Fruit fly (Drosophila melanogaster) whole organism, embryonic: ENCODE results near the gene CG46523.

Source experiments
- Atf6 ChIP-seq: fragments of 200-800 bp; sonication (Bioruptor generic); IDR thresholded peaks from 2 replicates; pipeline ENCODE4 v1.3.6; 2022; ENCODE audit warnings: missing biosample characterization, missing genetic modification characterization
- Bteb2 ChIP-seq: fragments of 200-800 bp; sonication (Bioruptor generic); optimal IDR thresholded peaks from 2 replicates; lab custom pipeline; 2016; ENCODE audit warnings: missing biosample characterization, missing genetic modification characterization
- CG1024 ChIP-seq: fragments of 200-800 bp; sonication (Bioruptor generic); IDR thresholded peaks from 2 replicates; pipeline ENCODE4 v1.3.6; 2022; ENCODE audit warnings: missing biosample characterization, missing genetic modification characterization
- CG12659 ChIP-seq: fragments of 200-800 bp; sonication (Bioruptor generic); optimal IDR thresholded peaks from 3 replicates; lab custom pipeline; 2017; ENCODE audit warnings: mild to moderate bottlenecking, missing biosample characterization, missing genetic modification reagents, missing genetic modification characterization
- CG13123 ChIP-seq: fragments of 200-800 bp; sonication (Bioruptor generic); optimal IDR thresholded peaks from 2 replicates; lab custom pipeline; 2016; ENCODE audit warnings: missing biosample characterization, missing genetic modification characterization
- CG14050 ChIP-seq: fragments of 200-800 bp; sonication (Bioruptor generic); IDR thresholded peaks from 3 replicates; pipeline ENCODE4 v1.3.6; 2022; ENCODE audit warnings: missing biosample characterization, missing genetic modification characterization
- CG15696 ChIP-seq: fragments of 200-800 bp; sonication (Bioruptor generic); optimal IDR thresholded peaks from 2 replicates; lab custom pipeline; 2019; ENCODE audit warnings: missing biosample characterization, mild to moderate bottlenecking, missing genetic modification characterization, moderate library complexity
- CG1603 ChIP-seq: fragments of 200-800 bp; sonication (Bioruptor generic); optimal IDR thresholded peaks from 2 replicates; lab custom pipeline; 2019; ENCODE audit warnings: missing biosample characterization, mild to moderate bottlenecking, missing genetic modification characterization, moderate library complexity
- CG17829 ChIP-seq: fragments of 200-800 bp; optimal IDR thresholded peaks from 2 replicates; lab custom pipeline; 2019; ENCODE audit warnings: missing biosample characterization, mild to moderate bottlenecking, missing genetic modification characterization, moderate library complexity
- CG1832 ChIP-seq: fragments of 200-800 bp; sonication (Bioruptor generic); optimal IDR thresholded peaks from 2 replicates; lab custom pipeline; 2017; ENCODE audit warnings: missing biosample characterization, mild to moderate bottlenecking, missing genetic modification characterization, inconsistent platforms
- CG31224 ChIP-seq: fragments of 200-800 bp; sonication (Bioruptor generic); IDR thresholded peaks from 2 replicates; pipeline ENCODE4 v1.3.6; 2022; ENCODE audit warnings: missing biosample characterization, missing genetic modification characterization
- CG32772 ChIP-seq: fragments of 200-800 bp; sonication (Bioruptor generic); IDR thresholded peaks from 2 replicates; pipeline ENCODE4 v1.3.6; 2022; ENCODE audit warnings: missing biosample characterization, missing genetic modification characterization
- CG4282 ChIP-seq: fragments of 200-800 bp; sonication (Bioruptor generic); optimal IDR thresholded peaks from 2 replicates; lab custom pipeline; 2016; ENCODE audit warnings: missing biosample characterization, missing genetic modification characterization
- CG4328 ChIP-seq: fragments of 200-800 bp; sonication (Bioruptor generic); optimal IDR thresholded peaks from 3 replicates; lab custom pipeline; 2017; ENCODE audit warnings: missing biosample characterization, missing genetic modification reagents, missing genetic modification characterization
- CG4730 ChIP-seq: fragments of 200-800 bp; sonication (Bioruptor generic); IDR thresholded peaks from 2 replicates; pipeline ENCODE4 v1.3.6; 2022; ENCODE audit warnings: missing biosample characterization, missing genetic modification characterization
- CG4820 ChIP-seq: fragments of 200-800 bp; sonication (Bioruptor generic); optimal IDR thresholded peaks from 3 replicates; lab custom pipeline; 2016; ENCODE audit warnings: missing biosample characterization, missing genetic modification characterization
- CG5180 ChIP-seq: fragments of 200-800 bp; sonication (Bioruptor generic); optimal IDR thresholded peaks from 3 replicates; lab custom pipeline; 2017; ENCODE audit warnings: missing biosample characterization, missing genetic modification characterization, mild to moderate bottlenecking, moderate library complexity, missing genetic modification reagents
- CG6689 ChIP-seq: fragments of 200-800 bp; sonication (Bioruptor generic); IDR thresholded peaks from 2 replicates; pipeline ENCODE4 v1.3.6; 2022; ENCODE audit warnings: missing biosample characterization, missing genetic modification characterization
- CG6854 ChIP-seq: fragments of 200-800 bp; sonication (Bioruptor generic); optimal IDR thresholded peaks from 3 replicates; lab custom pipeline; 2017; ENCODE audit warnings: missing biosample characterization, mild to moderate bottlenecking, missing genetic modification characterization
- CG7372 ChIP-seq: fragments of 200-800 bp; sonication (Bioruptor generic); IDR thresholded peaks from 2 replicates; pipeline ENCODE4 v1.3.6; 2022; ENCODE audit warnings: missing biosample characterization, missing genetic modification characterization
- CG7839 ChIP-seq: fragments of 200-800 bp; sonication (Bioruptor generic); optimal IDR thresholded peaks from 3 replicates; lab custom pipeline; 2018; ENCODE audit warnings: missing biosample characterization, mild to moderate bottlenecking, missing genetic modification characterization, moderate library complexity
- CG9609 ChIP-seq: fragments of 200-800 bp; sonication (Bioruptor generic); optimal IDR thresholded peaks from 3 replicates; lab custom pipeline; 2016; ENCODE audit warnings: missing biosample characterization, missing genetic modification characterization
- CG9817 ChIP-seq: fragments of 200-800 bp; sonication (Bioruptor generic); optimal IDR thresholded peaks from 2 replicates; lab custom pipeline; 2018; ENCODE audit warnings: missing biosample characterization, mild to moderate bottlenecking, missing genetic modification characterization, moderate library complexity
- CG9876 ChIP-seq: fragments of 200-800 bp; sonication (Bioruptor generic); optimal IDR thresholded peaks from 2 replicates; lab custom pipeline; 2016; ENCODE audit warnings: missing biosample characterization, missing genetic modification characterization
- Chrac-16 ChIP-seq: fragments of 200-800 bp; sonication (Bioruptor generic); optimal IDR thresholded peaks from 3 replicates; lab custom pipeline; 2016; ENCODE audit warnings: missing biosample characterization, missing genetic modification characterization
- D19A ChIP-seq: fragments of 200-800 bp; optimal IDR thresholded peaks from 3 replicates; lab custom pipeline; 2019; ENCODE audit warnings: missing biosample characterization, mild to moderate bottlenecking, missing genetic modification characterization, moderate library complexity
- Dad ChIP-seq: fragments of 200-800 bp; sonication (Bioruptor generic); optimal IDR thresholded peaks from 3 replicates; lab custom pipeline; 2016; ENCODE audit warnings: missing biosample characterization, missing genetic modification characterization
- Dip2 ChIP-seq: fragments of 200-800 bp; sonication (Bioruptor generic); IDR thresholded peaks from 2 replicates; pipeline ENCODE4 v1.3.6; 2022; ENCODE audit warnings: missing biosample characterization, missing genetic modification characterization
- H2.0 ChIP-seq: fragments of 200-800 bp; sonication (Bioruptor generic); IDR thresholded peaks from 2 replicates; pipeline ENCODE4 v1.3.6; 2022; ENCODE audit warnings: missing biosample characterization, missing genetic modification characterization
- Hmr ChIP-seq: fragments of 200-800 bp; sonication (Bioruptor generic); optimal IDR thresholded peaks from 3 replicates; lab custom pipeline; 2017; ENCODE audit warnings: mild to moderate bottlenecking, missing biosample characterization, missing genetic modification reagents, missing genetic modification characterization
- Kr ChIP-seq: fragments of 200-800 bp; sonication (Bioruptor generic); optimal IDR thresholded peaks from 2 replicates; lab custom pipeline; 2017; ENCODE audit warnings: missing biosample characterization, mild to moderate bottlenecking, missing genetic modification characterization
- Stat92E ChIP-seq, 3 experiments: fragments of >200 bp in 2 of 3; fragments of 200-800 bp in 1 of 3; sonication (Bioruptor generic) in 1 of 3; optimal IDR thresholded peaks; 2 replicates each; lab custom pipeline; 2017 to 2019; ENCODE audit warnings: missing biosample characterization in 3 of 3, missing genetic modification characterization in 3 of 3, mild to moderate bottlenecking in 1 of 3, moderate library complexity in 1 of 3
- ab ChIP-seq: fragments of 200-800 bp; sonication (Bioruptor generic); optimal IDR thresholded peaks from 2 replicates; lab custom pipeline; 2016; ENCODE audit warnings: missing biosample characterization, missing genetic modification characterization
- bab2 ChIP-seq: fragments of 200-800 bp; sonication (Bioruptor generic); optimal IDR thresholded peaks from 2 replicates; lab custom pipeline; 2016; ENCODE audit warnings: missing biosample characterization, missing genetic modification characterization
- bsh ChIP-seq, 2 experiments: fragments of 200-800 bp; sonication (Bioruptor generic); optimal IDR thresholded peaks; 2 replicates each; lab custom pipeline; 2017 to 2018; ENCODE audit warnings: mild to moderate bottlenecking in 2 of 2, missing biosample characterization in 2 of 2, missing genetic modification characterization in 2 of 2, moderate library complexity in 1 of 2
- cad ChIP-seq: fragments of >200 bp; optimal IDR thresholded peaks from 2 replicates; lab custom pipeline; 2017; ENCODE audit warnings: missing biosample characterization, missing genetic modification characterization
- ci ChIP-seq: fragments of 200-800 bp; sonication (Bioruptor generic); IDR thresholded peaks from 3 replicates; pipeline ENCODE4 v1.3.6; 2022; ENCODE audit warnings: missing biosample characterization, missing genetic modification characterization
- croc ChIP-seq: fragments of 200-800 bp; sonication (Bioruptor generic); conservative IDR thresholded peaks from 3 replicates; pipeline ENCODE4 v1.3.6; 2022; ENCODE audit warnings: missing biosample characterization, missing genetic modification characterization
- dati ChIP-seq: fragments of 200-800 bp; sonication (Bioruptor generic); IDR thresholded peaks from 2 replicates; pipeline ENCODE4 v1.3.6; 2022; ENCODE audit warnings: missing biosample characterization, missing genetic modification characterization
- gce ChIP-seq: fragments of 200-800 bp; sonication (Bioruptor generic); IDR thresholded peaks from 3 replicates; pipeline ENCODE4 v1.3.6; 2022; ENCODE audit warnings: missing biosample characterization, missing genetic modification characterization
- gcm2 ChIP-seq: fragments of 200-800 bp; sonication (Bioruptor generic); optimal IDR thresholded peaks from 2 replicates; lab custom pipeline; 2016; ENCODE audit warnings: missing biosample characterization, missing genetic modification characterization
- gsb ChIP-seq: fragments of 200-800 bp; sonication (Bioruptor generic); IDR thresholded peaks from 2 replicates; pipeline ENCODE4 v1.3.6; 2022; ENCODE audit warnings: missing biosample characterization, missing genetic modification characterization
- odd ChIP-seq: fragments of 200-800 bp; sonication (Bioruptor generic); optimal IDR thresholded peaks from 2 replicates; lab custom pipeline; 2017; ENCODE audit warnings: missing biosample characterization, mild to moderate bottlenecking, missing genetic modification characterization
- peb ChIP-seq: fragments of 200-800 bp; sonication (Bioruptor generic); IDR thresholded peaks from 2 replicates; pipeline ENCODE4 v1.3.6; 2022; ENCODE audit warnings: missing biosample characterization, missing genetic modification characterization
- row ChIP-seq: fragments of 200-800 bp; sonication (Bioruptor generic); IDR thresholded peaks from 3 replicates; pipeline ENCODE4 v1.3.6; 2022; ENCODE audit warnings: missing biosample characterization, missing genetic modification characterization
- schlank ChIP-seq: fragments of 200-800 bp; sonication (Bioruptor generic); optimal IDR thresholded peaks from 2 replicates; lab custom pipeline; 2018; ENCODE audit warnings: missing biosample characterization, mild to moderate bottlenecking, missing genetic modification characterization
- sd ChIP-seq: fragments of 200-800 bp; sonication (Bioruptor generic); optimal IDR thresholded peaks from 3 replicates; lab custom pipeline; 2018; ENCODE audit warnings: missing biosample characterization, mild to moderate bottlenecking, missing genetic modification characterization, moderate library complexity
- seq ChIP-seq: fragments of 200-800 bp; sonication (Bioruptor generic); IDR thresholded peaks from 2 replicates; pipeline ENCODE4 v1.3.6; 2022; ENCODE audit warnings: missing biosample characterization, missing genetic modification characterization
- sisA ChIP-seq: fragments of 200-800 bp; sonication (Bioruptor generic); IDR thresholded peaks from 2 replicates; pipeline ENCODE4 v1.3.6; 2022; ENCODE audit warnings: missing biosample characterization, missing genetic modification characterization
- slbo ChIP-seq: fragments of 200-800 bp; sonication (Bioruptor generic); IDR thresholded peaks from 2 replicates; pipeline ENCODE4 v1.3.6; 2022; ENCODE audit warnings: missing biosample characterization, missing genetic modification characterization
- slou ChIP-seq: fragments of 200-800 bp; sonication (Bioruptor generic); optimal IDR thresholded peaks from 3 replicates; lab custom pipeline; 2016; ENCODE audit warnings: missing biosample characterization, missing genetic modification characterization
- toy ChIP-seq: fragments of 200-800 bp; sonication (Bioruptor generic); IDR thresholded peaks from 2 replicates; pipeline ENCODE4 v1.3.6; 2022; ENCODE audit warnings: missing biosample characterization, missing genetic modification characterization

CG46523 gene

DNA sequence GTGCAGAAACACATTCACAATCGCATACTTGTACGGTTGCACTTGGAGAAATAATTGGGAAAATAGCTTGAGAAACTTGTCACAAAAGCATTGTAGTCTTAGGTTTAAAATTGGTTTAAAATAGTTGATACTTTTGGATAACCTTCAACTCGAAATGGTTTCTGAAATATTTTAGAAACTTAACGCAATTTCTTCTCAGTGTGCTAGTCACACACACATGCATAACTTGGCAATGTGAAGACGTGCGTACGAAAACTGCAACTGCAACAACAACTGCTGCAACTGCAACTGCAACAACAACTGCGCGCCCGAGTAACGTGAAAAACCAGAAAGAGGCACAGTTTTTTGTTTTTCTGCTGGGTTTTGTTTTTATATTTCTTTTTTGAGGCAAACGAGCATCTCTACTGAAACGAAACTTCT lies 52.8 kb downstream of the CG46523 start (continued):
- peak; percentile 94 for TF ChIP-seq CG15696 (tag; lab: Kevin White, UChicago)
- TF ChIP-seq CG12659, result peak; percentile 66
- peak; percentile 81 for TF ChIP-seq Chrac-16 (GFP tag; lab: Kevin White, UChicago)
- peak; percentile 81 for TF ChIP-seq CG32772
- TF ChIP-seq croc (GFP tag; lab: Robert Waterston, UW), result peak; percentile 84
- TF ChIP-seq CG14050, result peak; percentile 74
- no peak for TF ChIP-seq CG6854
- TF ChIP-seq sisA (GFP tag; lab: Robert Waterston, UW), result peak; percentile 87
- peak; percentile 76 for TF ChIP-seq CG4730 (GFP tag; lab: Robert Waterston, UW)
- TF ChIP-seq CG4820 (GFP tag; lab: Kevin White, UChicago), result peak; percentile 88
- TF ChIP-seq Bteb2, result peak; percentile 48
- TF ChIP-seq CG7372 (GFP tag; lab: Robert Waterston, UW), result peak; percentile 73
- no peak for TF ChIP-seq schlank (tag; lab: Kevin White, UChicago)
- TF ChIP-seq ci, result peak; percentile 96
- peak; percentile 61 for TF ChIP-seq Dad (GFP tag; lab: Kevin White, UChicago)
- TF ChIP-seq seq (GFP tag; lab: Robert Waterston, UW), result no peak
- peak; percentile 70; the same call in 1 of the 2 replicates for TF ChIP-seq peb (GFP tag; lab: Robert Waterston, UW)
- TF ChIP-seq CG9817 (tag; lab: Kevin White, UChicago), result peak; percentile 56
- peak; percentile 85 for TF ChIP-seq CG7839 (tag; lab: Kevin White, UChicago)
- TF ChIP-seq bsh (GFP tag; optimal IDR thresholded peaks at IDR 0.05; lab: Kevin White, UChicago), result peak; percentile 86 to 92
- TF ChIP-seq CG13123 (GFP tag; lab: Kevin White, UChicago), result peak; percentile 58
- peak; percentile 64; the same call in 1 of the 2 replicates for TF ChIP-seq slbo (GFP tag; lab: Robert Waterston, UW)
- TF ChIP-seq toy (GFP tag; lab: Robert Waterston, UW), result no peak
- TF ChIP-seq CG6689 (GFP tag; lab: Robert Waterston, UW), result peak; percentile 84
- TF ChIP-seq bab2 (GFP tag; lab: Kevin White, UChicago), result peak; percentile 76
- peak; percentile 85 for TF ChIP-seq CG17829
- no peak for TF ChIP-seq cad (GFP tag; lab: Kevin White, UChicago)
- peak; percentile 79 for TF ChIP-seq H2.0
- TF ChIP-seq dati (GFP tag; lab: Robert Waterston, UW), result 0 out of 2 replicates have a peak, but pooled peaks have one; percentile 40
- peak; percentile 95 for TF ChIP-seq CG1603 (tag; lab: Kevin White, UChicago)
- TF ChIP-seq gce (GFP tag; lab: Robert Waterston, UW), result peak; percentile 75; the same call in 2 of the 3 replicates
- peak; percentile 42 for TF ChIP-seq CG4328 (GFP tag; lab: Kevin White, UChicago)
- TF ChIP-seq Atf6 (GFP tag; lab: Robert Waterston, UW), result peak; percentile 28; the same call in 1 of the 2 replicates
- TF ChIP-seq Dip2, result no peak
- peak; percentile 54 for TF ChIP-seq gcm2 (GFP tag; lab: Kevin White, UChicago)
- peak; percentile 81 for TF ChIP-seq row (GFP tag; lab: Robert Waterston, UW)
- TF ChIP-seq D19A (tag; lab: Kevin White, UChicago), result peak; percentile 83
- peak; percentile 67 for TF ChIP-seq CG4282 (GFP tag; lab: Kevin White, UChicago)
- peak; percentile 55 for TF ChIP-seq odd (GFP tag; lab: Kevin White, UChicago)
- peak; percentile 52 for TF ChIP-seq CG9876 (GFP tag; lab: Kevin White, UChicago)
- no peak for TF ChIP-seq CG1832 (GFP tag; lab: Kevin White, UChicago)
- TF ChIP-seq ab, result no peak
- no peak for TF ChIP-seq Stat92E (GFP tag; optimal IDR thresholded peaks at IDR 0.05; lab: Kevin White, UChicago)
- TF ChIP-seq CG9609 (GFP tag; lab: Kevin White, UChicago), result peak; percentile 79
- peak; percentile 86 for TF ChIP-seq CG1024
- TF ChIP-seq CG31224 (GFP tag; lab: Robert Waterston, UW), result peak; percentile 59
- peak; percentile 32 for TF ChIP-seq Kr (GFP tag; lab: Kevin White, UChicago)
- TF ChIP-seq slou (GFP tag; lab: Kevin White, UChicago), result no peak
- TF ChIP-seq Hmr, result no peak
- peak; percentile 75 for TF ChIP-seq CG5180 (GFP tag; lab: Kevin White, UChicago)
- TF ChIP-seq gsb (GFP tag; lab: Robert Waterston, UW), result 0 out of 2 replicates have a peak, but pooled peaks have one; percentile 26
- TF ChIP-seq sd (tag; lab: Kevin White, UChicago), result no peak
